Worm (Caenorhabditis elegans): Measurements from ENCODE around the gene F28A12.3.

F28A12.3 gene

DNA sequence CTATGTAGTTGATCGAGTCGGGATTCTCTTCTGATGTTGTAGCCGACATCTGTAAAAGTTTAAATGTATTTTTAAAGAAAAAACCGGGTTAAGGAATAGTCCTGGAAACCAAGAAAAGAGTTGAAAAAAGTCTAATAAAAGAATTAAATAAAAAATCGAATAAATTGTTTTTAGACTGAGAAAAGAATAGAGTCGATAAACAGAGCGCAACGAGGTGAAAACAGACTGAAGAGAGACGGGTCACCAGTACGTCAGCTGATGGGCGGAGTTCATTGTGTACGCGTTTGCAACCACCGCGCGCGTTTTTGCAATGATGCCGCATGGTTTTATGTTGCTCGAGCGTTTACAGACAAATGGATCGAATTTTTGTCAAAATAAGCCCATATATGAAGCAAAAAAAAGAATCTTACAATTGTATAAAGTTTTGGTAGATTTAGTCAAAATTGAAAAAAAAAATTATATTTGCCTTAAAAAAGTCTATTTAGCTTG is 9.8 kb downstream of the F28A12.3 start, which contains the start of gene atg-18 (continued):
- TF ChIP-seq F57C9.4 (tag; optimal IDR thresholded peaks at IDR 0.05) = no peak
- no peak for TF ChIP-seq dpl-1 (GFP tag; optimal IDR thresholded peaks at IDR 0.05)
- TF ChIP-seq tbp1 (GFP tag; optimal IDR thresholded peaks at IDR 0.05) = no peak
- TF ChIP-seq him-1 (tag; optimal IDR thresholded peaks at IDR 0.05) = no peak
- peak; percentile 68 for TF ChIP-seq pbrm-1 (GFP tag; IDR thresholded peaks at IDR 0.05)
- TF ChIP-seq hmg-1.2 (GFP tag; IDR thresholded peaks at IDR 0.05) = peak; percentile 31; the same call in 1 of the 2 replicates
- no peak for TF ChIP-seq mes-4 (tag; optimal IDR thresholded peaks at IDR 0.05)
- TF ChIP-seq rcor-1 (GFP tag; IDR thresholded peaks at IDR 0.05) = no peak; the same call in 1 of the 2 replicates
- no peak for TF ChIP-seq zfh-2 (GFP tag; conservative IDR thresholded peaks at IDR 0.05)
- TF ChIP-seq madf-10 (tag; optimal IDR thresholded peaks at IDR 0.05) = peak; percentile 78
- TF ChIP-seq xnd-1 (tag; optimal IDR thresholded peaks at IDR 0.05) = no peak
- no peak for TF ChIP-seq B0261.1 (tag; optimal IDR thresholded peaks at IDR 0.05)
- TF ChIP-seq sdz-38 (tag; optimal IDR thresholded peaks at IDR 0.05) = no peak
- TF ChIP-seq unc-130 (GFP tag; optimal IDR thresholded peaks at IDR 0.05) = no peak
- TF ChIP-seq T26A5.8 (tag; optimal IDR thresholded peaks at IDR 0.05) = no peak
- TF ChIP-seq F23B12.7 (tag; optimal IDR thresholded peaks at IDR 0.05; ENCODE audit: insufficient read depth) = peak; percentile 63
- no peak for TF ChIP-seq athp-1 (tag; optimal IDR thresholded peaks at IDR 0.05)
- no peak for TF ChIP-seq bed-1 (GFP tag; IDR thresholded peaks at IDR 0.05)
- no peak for TF ChIP-seq hlh-12 (tag; optimal IDR thresholded peaks at IDR 0.05)
- TF ChIP-seq B0019.2 (GFP tag; conservative IDR thresholded peaks at IDR 0.05) = no peak
- no peak for TF ChIP-seq attf-6 (GFP tag; IDR thresholded peaks at IDR 0.05)
- TF ChIP-seq ztf-25 (GFP tag; IDR thresholded peaks at IDR 0.05) = 0 out of 2 replicates have a peak, but pooled peaks have one; percentile 9
- no peak for TF ChIP-seq ets-4 (GFP tag; optimal IDR thresholded peaks at IDR 0.05)
- peak; percentile 31 for TF ChIP-seq rpc-1 (optimal IDR thresholded peaks at IDR 0.05)
- TF ChIP-seq rpc-1 (tag; optimal IDR thresholded peaks at IDR 0.05) = no peak
- no peak for TF ChIP-seq efl-1 (GFP tag; optimal IDR thresholded peaks at IDR 0.05)
- no peak for TF ChIP-seq snpc-1.3 (tag; optimal IDR thresholded peaks at IDR 0.05; ENCODE audit: insufficient read depth)
- no peak for TF ChIP-seq atf-7 (tag; optimal IDR thresholded peaks at IDR 0.05)
- no peak for TF ChIP-seq ceh-91 (GFP tag; IDR thresholded peaks at IDR 0.05)
- TF ChIP-seq akir-1 (GFP tag; optimal IDR thresholded peaks at IDR 0.05) = no peak
- TF ChIP-seq Y56A3A.18 (GFP tag; IDR thresholded peaks at IDR 0.05) = peak; percentile 41; the same call in 1 of the 2 replicates
- no peak for TF ChIP-seq bed-2 (GFP tag; IDR thresholded peaks at IDR 0.05)
- no peak for TF ChIP-seq K11D2.4 (GFP tag; IDR thresholded peaks at IDR 0.05)
- no peak for TF ChIP-seq F49E8.2 (tag; optimal IDR thresholded peaks at IDR 0.05; ENCODE audit: insufficient read depth)
- no peak for TF ChIP-seq Y53G8AR.9 (GFP tag; conservative IDR thresholded peaks at IDR 0.05)
- TF ChIP-seq nhr-27 (tag; optimal IDR thresholded peaks at IDR 0.05) = no peak
- no peak; the same call in 1 of the 2 replicates for TF ChIP-seq mcd-1 (GFP tag; IDR thresholded peaks at IDR 0.05)
- TF ChIP-seq B0336.3 (GFP tag; IDR thresholded peaks at IDR 0.05) = no peak
- no peak for TF ChIP-seq rec-8 (tag; optimal IDR thresholded peaks at IDR 0.05)
- TF ChIP-seq Y95B8A.8 (GFP tag; IDR thresholded peaks at IDR 0.05) = no peak
- no peak for TF ChIP-seq lsl-1 (GFP tag; optimal IDR thresholded peaks at IDR 0.05)
- no peak for TF ChIP-seq fkh-3 (tag; optimal IDR thresholded peaks at IDR 0.05)
- no peak for TF ChIP-seq ztf-22 (GFP tag; optimal IDR thresholded peaks at IDR 0.05)
- no peak for TF ChIP-seq sea-2 (GFP tag; IDR thresholded peaks at IDR 0.05)
- TF ChIP-seq lsy-27 (tag; optimal IDR thresholded peaks at IDR 0.05; ENCODE audit: borderline replicate concordance, insufficient read depth) = no peak
- TF ChIP-seq madf-6 (GFP tag; IDR thresholded peaks at IDR 0.05) = no peak
- peak; percentile 11 for TF ChIP-seq ZK185.1 (tag; optimal IDR thresholded peaks at IDR 0.05; ENCODE audit: poor library complexity, severe bottlenecking)
- no peak for TF ChIP-seq tbx-9 (tag; optimal IDR thresholded peaks at IDR 0.05; ENCODE audit: borderline replicate concordance)
